Worm (Caenorhabditis elegans) whole organism, mixed stage, embryonic: ENCODE data around the gene C14F11.7.

Experiments
- elt-1 ChIP-seq: sonication (generic microtip); optimal IDR thresholded peaks from 2 replicates; lab custom pipeline; 2017; ENCODE audit warnings: missing genetic modification characterization, mild to moderate bottlenecking, missing compliant biosample characterization, antibody characterized with exemption, moderate library complexity, borderline replicate concordance; ENCODE audit not compliant: insufficient read depth
- ham-2 ChIP-seq: fragments of 200-800 bp; sonication (Bioruptor generic); optimal IDR thresholded peaks from 2 replicates; lab custom pipeline; 2018; ENCODE audit warnings: mild to moderate bottlenecking, missing genetic modification characterization, missing compliant biosample characterization
- lsy-2 ChIP-seq: fragments of 150-350 bp; optimal IDR thresholded peaks from 2 replicates; lab custom pipeline; 2014; ENCODE audit warnings: missing biosample characterization, missing genetic modification characterization
- nhr-12 ChIP-seq: fragments of 150-350 bp; optimal IDR thresholded peaks from 2 replicates; lab custom pipeline; 2014; ENCODE audit warnings: missing biosample characterization, missing genetic modification characterization
- nhr-2 ChIP-seq: fragments of 150-350 bp; optimal IDR thresholded peaks from 2 replicates; lab custom pipeline; 2014; ENCODE audit warnings: missing biosample characterization, missing genetic modification characterization
- nhr-28 ChIP-seq: fragments of 150-350 bp; optimal IDR thresholded peaks from 2 replicates; lab custom pipeline; 2014; ENCODE audit warnings: missing biosample characterization, missing genetic modification characterization
- sem-2 ChIP-seq: fragments of 200-800 bp; sonication (Bioruptor generic); optimal IDR thresholded peaks from 2 replicates; lab custom pipeline; 2018; ENCODE audit warnings: mild to moderate bottlenecking, missing genetic modification characterization, missing compliant biosample characterization
- snpc-4 ChIP-seq: fragments of 150-350 bp; optimal IDR thresholded peaks from 2 replicates; lab custom pipeline; 2014; ENCODE audit warnings: missing biosample characterization, missing genetic modification characterization
- unc-39 ChIP-seq: fragments of 150-350 bp; optimal IDR thresholded peaks from 2 replicates; lab custom pipeline; 2014; ENCODE audit warnings: missing biosample characterization, missing genetic modification characterization

DNA sequence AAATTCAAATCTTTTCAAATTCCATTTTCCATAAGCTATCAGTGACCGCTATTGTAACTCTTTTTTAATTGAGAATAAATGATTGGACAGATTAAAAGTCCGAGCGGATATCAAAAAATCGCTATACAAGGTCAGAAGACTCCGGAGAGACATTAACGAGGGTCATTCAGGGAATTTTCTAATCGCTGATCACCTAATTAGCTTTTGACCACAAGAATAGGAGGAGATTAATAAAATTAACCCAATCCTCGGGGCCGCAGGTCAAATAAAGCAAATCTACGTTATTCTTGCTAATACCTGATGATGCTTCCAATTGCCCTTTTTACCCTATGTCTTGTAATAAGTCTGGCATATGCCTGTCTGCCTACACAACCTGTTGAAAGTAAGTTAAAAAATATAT is 34.7 kb downstream of the C14F11.7 start, which contains the start of gene T25B2.1:
- TF ChIP-seq nhr-2 (tag; lab: Kevin White, UChicago) (no peak), ham-2 (GFP tag; lab: Kevin White, UChicago) (no peak), snpc-4 (tag; lab: Kevin White, UChicago) (no peak), unc-39 (tag; lab: Kevin White, UChicago) (no peak), sem-2 (GFP tag; lab: Kevin White, UChicago) (no peak), nhr-12 (no peak), nhr-28 (tag; lab: Kevin White, UChicago) (no peak), elt-1 (tag; lab: Kevin White, UChicago) (no peak), lsy-2 (tag; lab: Kevin White, UChicago) (no peak)
